Worm (Caenorhabditis elegans) whole organism, young adult: ENCODE data around the gene scl-10.

Experiments
- F33H1.4 ChIP-seq: fragments of 200-800 bp; sonication (Bioruptor generic); IDR thresholded peaks from 2 replicates; pipeline ENCODE4 v1.3.6; 2022; ENCODE audit warnings: missing genetic modification reagents, missing genetic modification characterization, missing compliant biosample characterization
- Y53F4B.3 ChIP-seq: fragments of 200-800 bp; sonication (Bioruptor generic); IDR thresholded peaks from 2 replicates; pipeline ENCODE4 v1.3.6; 2022; ENCODE audit warnings: missing genetic modification reagents, missing genetic modification characterization, missing compliant biosample characterization
- ceh-58 ChIP-seq: fragments of 200-800 bp; sonication (Bioruptor generic); IDR thresholded peaks from 2 replicates; pipeline ENCODE4 v1.3.6; 2022; ENCODE audit warnings: missing genetic modification characterization, missing compliant biosample characterization
- lag-1 ChIP-seq: fragments of 200-800 bp; sonication (Bioruptor generic); IDR thresholded peaks from 2 replicates; pipeline ENCODE4 v1.3.6; 2022; ENCODE audit warnings: missing genetic modification reagents, missing genetic modification characterization, missing compliant biosample characterization
- nfya-2 ChIP-seq: fragments of 200-800 bp; sonication (Bioruptor generic); IDR thresholded peaks from 2 replicates; pipeline ENCODE4 v1.3.6; 2022; ENCODE audit warnings: missing genetic modification reagents, missing genetic modification characterization, missing compliant biosample characterization

scl-10 gene

DNA sequence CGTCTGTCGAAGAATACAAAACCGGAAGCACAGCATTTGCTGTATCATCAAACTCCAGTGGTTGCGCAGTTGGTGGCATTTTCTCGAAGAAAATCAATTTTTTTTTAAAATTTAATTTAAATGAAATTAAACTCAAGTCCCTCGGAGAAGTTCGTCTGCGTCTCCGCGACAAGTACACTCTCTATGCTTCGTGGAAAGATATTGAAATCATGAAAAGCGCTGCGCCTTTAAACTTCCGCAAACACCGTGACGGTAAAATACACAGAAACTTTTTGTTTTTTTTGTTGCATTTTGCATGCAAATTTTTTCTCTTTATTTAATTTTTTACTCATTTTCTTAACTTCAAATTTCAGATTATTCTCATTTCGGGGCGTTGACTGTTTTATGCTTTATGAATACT is 50.4 kb downstream of the scl-10 start, which contains the start of the genes dli-1, tin-9.2 and exos-4.1 (continued):
- TF ChIP-seq ceh-58 (GFP tag; lab: Robert Waterston, UW) (no peak), lag-1 (GFP tag; lab: Robert Waterston, UW) (no peak), Y53F4B.3 (GFP tag; lab: Robert Waterston, UW) (no peak), F33H1.4 (peak; percentile 75), nfya-2 (GFP tag; lab: Robert Waterston, UW) (no peak)
